Worm (Caenorhabditis elegans) whole organism, young adult: ENCODE results near the gene nlp-1.

ENCODE experiments used
- B0019.2 ChIP-seq: fragments of 200-800 bp; sonication (Bioruptor generic); conservative IDR thresholded peaks from 2 replicates; pipeline ENCODE4 v1.3.6; 2022; ENCODE audit warnings: missing genetic modification reagents, missing genetic modification characterization, missing compliant biosample characterization
- C17E4.6 ChIP-seq: fragments of 200-800 bp; sonication (Bioruptor generic); IDR thresholded peaks from 2 replicates; pipeline ENCODE4 v1.3.6; 2022; ENCODE audit warnings: missing genetic modification reagents, missing genetic modification characterization, missing compliant biosample characterization
- F33H1.4 ChIP-seq: fragments of 200-800 bp; sonication (Bioruptor generic); IDR thresholded peaks from 2 replicates; pipeline ENCODE4 v1.3.6; 2022; ENCODE audit warnings: missing genetic modification reagents, missing genetic modification characterization, missing compliant biosample characterization
- F39B2.1 ChIP-seq: fragments of 200-800 bp; sonication (Bioruptor generic); IDR thresholded peaks from 2 replicates; pipeline ENCODE4 v1.3.6; 2022; ENCODE audit warnings: missing genetic modification reagents, missing genetic modification characterization, missing compliant biosample characterization
- K12H6.12 ChIP-seq: fragments of 200-800 bp; sonication (Bioruptor generic); optimal IDR thresholded peaks from 2 replicates; lab custom pipeline; 2018; ENCODE audit warnings: mild to moderate bottlenecking, missing genetic modification characterization, missing compliant biosample characterization
- T26A5.8 ChIP-seq: sonication (generic microtip); optimal IDR thresholded peaks from 2 replicates; lab custom pipeline; 2016; ENCODE audit warnings: missing genetic modification characterization, missing compliant biosample characterization
- Y53F4B.3 ChIP-seq: fragments of 200-800 bp; sonication (Bioruptor generic); IDR thresholded peaks from 2 replicates; pipeline ENCODE4 v1.3.6; 2022; ENCODE audit warnings: missing genetic modification reagents, missing genetic modification characterization, missing compliant biosample characterization
- Y79H2A.3 ChIP-seq: fragments of 200-800 bp; sonication (Bioruptor generic); conservative IDR thresholded peaks from 2 replicates; pipeline ENCODE4 v1.3.6; 2022; ENCODE audit warnings: missing genetic modification reagents, missing genetic modification characterization, missing compliant biosample characterization
- akir-1 ChIP-seq: fragments of 200-800 bp; sonication (Bioruptor generic); optimal IDR thresholded peaks from 2 replicates; lab custom pipeline; 2018; ENCODE audit warnings: mild to moderate bottlenecking, missing genetic modification characterization, moderate library complexity, missing compliant biosample characterization
- athp-1 ChIP-seq: sonication (generic microtip); optimal IDR thresholded peaks from 2 replicates; lab custom pipeline; 2017; ENCODE audit warnings: mild to moderate bottlenecking, missing genetic modification characterization, missing compliant biosample characterization
- bed-1 ChIP-seq: fragments of 200-800 bp; sonication (Bioruptor generic); IDR thresholded peaks from 2 replicates; pipeline ENCODE4 v1.3.6; 2022; ENCODE audit warnings: missing genetic modification reagents, missing genetic modification characterization, missing compliant biosample characterization
- ccch-3 ChIP-seq: fragments of 200-800 bp; sonication (Bioruptor generic); optimal IDR thresholded peaks from 2 replicates; lab custom pipeline; 2018; ENCODE audit warnings: mild to moderate bottlenecking, missing genetic modification characterization, missing compliant biosample characterization
- ceh-27 ChIP-seq: fragments of 200-800 bp; sonication (Bioruptor generic); optimal IDR thresholded peaks from 2 replicates; lab custom pipeline; 2018; ENCODE audit warnings: mild to moderate bottlenecking, missing genetic modification characterization, moderate library complexity, missing compliant biosample characterization
- ceh-40 ChIP-seq: fragments of 200-800 bp; sonication (Bioruptor generic); IDR thresholded peaks from 2 replicates; pipeline ENCODE4 v1.3.6; 2022; ENCODE audit warnings: missing genetic modification characterization, missing compliant biosample characterization
- die-1 ChIP-seq: sonication (generic microtip); optimal IDR thresholded peaks from 2 replicates; lab custom pipeline; 2016; ENCODE audit warnings: missing genotype, mild to moderate bottlenecking, missing genetic modification characterization, missing compliant biosample characterization
- dox-1 ChIP-seq: fragments of 200-800 bp; sonication (Bioruptor generic); IDR thresholded peaks from 2 replicates; pipeline ENCODE4 v1.3.6; 2022; ENCODE audit warnings: missing genetic modification reagents, missing genetic modification characterization, missing compliant biosample characterization
- egl-44 ChIP-seq: fragments of 200-800 bp; sonication (Bioruptor generic); IDR thresholded peaks from 2 replicates; pipeline ENCODE4 v1.3.6; 2022; ENCODE audit warnings: missing genetic modification reagents, missing genetic modification characterization, missing compliant biosample characterization
- fkh-3 ChIP-seq: sonication (generic microtip); optimal IDR thresholded peaks from 2 replicates; lab custom pipeline; 2016; ENCODE audit warnings: mild to moderate bottlenecking, missing genetic modification characterization, missing compliant biosample characterization
- him-1 ChIP-seq: sonication (generic microtip); optimal IDR thresholded peaks from 2 replicates; lab custom pipeline; 2016; ENCODE audit warnings: missing genotype, missing genetic modification reagents, missing genetic modification characterization, missing compliant biosample characterization
- hmg-1.2 ChIP-seq: fragments of 200-800 bp; sonication (Bioruptor generic); IDR thresholded peaks from 2 replicates; pipeline ENCODE4 v1.3.6; 2022; ENCODE audit warnings: missing genetic modification reagents, missing genetic modification characterization, missing compliant biosample characterization
- lin-40 ChIP-seq: sonication (generic microtip); optimal IDR thresholded peaks from 2 replicates; lab custom pipeline; 2016; ENCODE audit warnings: missing genetic modification characterization, mild to moderate bottlenecking, missing compliant biosample characterization, missing genotype, missing genetic modification reagents
- lsl-1 ChIP-seq: fragments of 200-800 bp; sonication (Bioruptor generic); optimal IDR thresholded peaks from 2 replicates; lab custom pipeline; 2018; ENCODE audit warnings: mild to moderate bottlenecking, missing genetic modification characterization, moderate library complexity, missing compliant biosample characterization
- madf-3 ChIP-seq: fragments of 200-800 bp; sonication (Bioruptor generic); IDR thresholded peaks from 2 replicates; pipeline ENCODE4 v1.3.6; 2022; ENCODE audit warnings: missing genetic modification reagents, missing genetic modification characterization, missing compliant biosample characterization
- madf-8 ChIP-seq: fragments of 200-800 bp; sonication (Bioruptor generic); conservative IDR thresholded peaks from 2 replicates; pipeline ENCODE4 v1.3.6; 2022; ENCODE audit warnings: missing genetic modification reagents, missing genetic modification characterization, missing compliant biosample characterization
- mcd-1 ChIP-seq: fragments of 200-800 bp; sonication (Bioruptor generic); IDR thresholded peaks from 2 replicates; pipeline ENCODE4 v1.3.6; 2022; ENCODE audit warnings: missing genetic modification reagents, missing genetic modification characterization, missing compliant biosample characterization
- nfya-2 ChIP-seq: fragments of 200-800 bp; sonication (Bioruptor generic); IDR thresholded peaks from 2 replicates; pipeline ENCODE4 v1.3.6; 2022; ENCODE audit warnings: missing genetic modification reagents, missing genetic modification characterization, missing compliant biosample characterization
- nfyb-1 ChIP-seq: fragments of 200-800 bp; sonication (Bioruptor generic); IDR thresholded peaks from 2 replicates; pipeline ENCODE4 v1.3.6; 2022; ENCODE audit warnings: missing genetic modification reagents, missing genetic modification characterization, missing compliant biosample characterization
- nhr-80 ChIP-seq: sonication (generic microtip); optimal IDR thresholded peaks from 2 replicates; lab custom pipeline; 2016; ENCODE audit warnings: missing genetic modification characterization, missing compliant biosample characterization
- pha-4 ChIP-seq: fragments of 150-350 bp; sonication (generic microtip); optimal IDR thresholded peaks from 2 replicates; lab custom pipeline; 2014; ENCODE audit warnings: missing biosample characterization, missing genetic modification reagents, missing genetic modification characterization
- sdz-38 ChIP-seq: sonication (generic microtip); optimal IDR thresholded peaks from 2 replicates; lab custom pipeline; 2016; ENCODE audit warnings: missing genotype, missing genetic modification characterization, missing compliant biosample characterization
- sea-2 ChIP-seq: fragments of 200-800 bp; sonication (Bioruptor generic); IDR thresholded peaks from 2 replicates; pipeline ENCODE4 v1.3.6; 2022; ENCODE audit warnings: missing genetic modification characterization, missing compliant biosample characterization
- snpc-1.1 ChIP-seq: sonication (generic microtip); optimal IDR thresholded peaks from 2 replicates; lab custom pipeline; 2017; ENCODE audit warnings: missing genetic modification characterization, mild to moderate bottlenecking, missing compliant biosample characterization, antibody characterized with exemption, moderate library complexity, missing genotype, missing genetic modification reagents; ENCODE audit not compliant: insufficient read depth
- snpc-1.3 ChIP-seq: sonication (generic microtip); optimal IDR thresholded peaks from 2 replicates; lab custom pipeline; 2017; ENCODE audit warnings: missing genetic modification characterization, mild to moderate bottlenecking, missing compliant biosample characterization, antibody characterized with exemption, moderate library complexity, missing genotype, missing genetic modification reagents; ENCODE audit not compliant: insufficient read depth
- unc-130 ChIP-seq: sonication (generic microtip); optimal IDR thresholded peaks from 2 replicates; lab custom pipeline; 2016; ENCODE audit warnings: missing genetic modification reagents, missing genetic modification characterization, missing compliant biosample characterization
- zim-3 ChIP-seq: sonication (generic microtip); optimal IDR thresholded peaks from 2 replicates; lab custom pipeline; 2017; ENCODE audit warnings: mild to moderate bottlenecking, missing genetic modification characterization, moderate library complexity, missing compliant biosample characterization

The nlp-1 gene

DNA sequence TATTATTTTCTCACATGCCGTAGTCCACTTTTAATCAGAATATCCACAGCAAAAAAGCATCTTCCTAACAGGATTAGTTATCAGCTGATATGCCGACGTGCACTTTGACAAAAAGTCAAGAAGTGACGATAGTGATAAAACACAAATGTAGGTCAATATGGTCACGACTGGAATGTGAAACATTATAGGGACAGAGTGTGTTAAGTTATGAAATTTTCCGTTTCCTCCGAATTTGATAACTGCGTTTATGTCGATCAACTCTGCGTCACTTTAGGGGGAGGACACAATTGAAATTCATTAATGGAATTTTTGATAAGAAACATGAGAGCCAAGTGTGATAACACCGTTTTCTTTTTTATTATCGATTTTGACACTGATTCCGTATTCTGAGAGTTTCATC is 1.6 kb downstream of the nlp-1 start, which contains the start of gene aex-4 (continued):
- TF ChIP-seq dox-1 (GFP tag; lab: Robert Waterston, UW): peak; percentile 42; the same call in 1 of the 2 replicates
- TF ChIP-seq Y79H2A.3 (GFP tag; lab: Robert Waterston, UW): no peak
- TF ChIP-seq unc-130 (GFP tag; lab: Kevin White, UChicago): no peak
- peak; percentile 96 for TF ChIP-seq nhr-80 (tag; lab: Kevin White, UChicago)
- TF ChIP-seq snpc-1.1: no peak
- no peak for TF ChIP-seq ceh-27 (GFP tag; lab: Kevin White, UChicago)

DNA sequence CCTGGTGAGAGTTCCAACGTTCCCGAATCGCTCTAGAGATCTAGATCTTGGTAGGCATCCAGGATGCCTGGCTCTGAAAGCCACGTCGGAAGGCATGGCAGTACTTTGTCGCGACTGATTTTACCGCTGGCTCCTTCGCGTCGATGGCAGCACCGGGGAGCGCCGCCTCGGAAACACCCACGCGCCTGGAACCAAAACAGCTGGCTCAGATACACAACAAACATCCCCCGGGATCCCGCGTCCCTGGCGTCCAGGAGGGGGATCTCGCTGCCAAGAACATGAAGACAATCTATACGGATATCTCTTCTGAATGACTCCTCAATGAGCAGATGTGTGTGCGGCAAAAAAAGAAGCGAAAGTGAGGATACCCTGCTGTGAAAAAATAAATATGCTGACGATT is 5.9 kb downstream of the nlp-1 start:
- TF ChIP-seq lsl-1 (GFP tag; lab: Kevin White, UChicago): no peak
- no peak for TF ChIP-seq nfyb-1 (GFP tag; lab: Robert Waterston, UW)
- no peak for TF ChIP-seq madf-3 (GFP tag; lab: Robert Waterston, UW)
- TF ChIP-seq ccch-3 (GFP tag; lab: Kevin White, UChicago): no peak
- TF ChIP-seq hmg-1.2 (GFP tag; lab: Robert Waterston, UW): no peak
- TF ChIP-seq sea-2 (GFP tag; lab: Robert Waterston, UW): no peak
- no peak for TF ChIP-seq C17E4.6 (GFP tag; lab: Robert Waterston, UW)
- TF ChIP-seq F33H1.4 (GFP tag; lab: Robert Waterston, UW): no peak
- no peak for TF ChIP-seq pha-4
- no peak for TF ChIP-seq F39B2.1
- no peak for TF ChIP-seq fkh-3 (tag; lab: Kevin White, UChicago)
- TF ChIP-seq sdz-38 (tag; lab: Kevin White, UChicago): no peak
- no peak for TF ChIP-seq him-1
- no peak for TF ChIP-seq ceh-40
- no peak for TF ChIP-seq mcd-1 (GFP tag; lab: Robert Waterston, UW)
- no peak for TF ChIP-seq die-1
- TF ChIP-seq, all 124 proteins: peak for 0

DNA sequence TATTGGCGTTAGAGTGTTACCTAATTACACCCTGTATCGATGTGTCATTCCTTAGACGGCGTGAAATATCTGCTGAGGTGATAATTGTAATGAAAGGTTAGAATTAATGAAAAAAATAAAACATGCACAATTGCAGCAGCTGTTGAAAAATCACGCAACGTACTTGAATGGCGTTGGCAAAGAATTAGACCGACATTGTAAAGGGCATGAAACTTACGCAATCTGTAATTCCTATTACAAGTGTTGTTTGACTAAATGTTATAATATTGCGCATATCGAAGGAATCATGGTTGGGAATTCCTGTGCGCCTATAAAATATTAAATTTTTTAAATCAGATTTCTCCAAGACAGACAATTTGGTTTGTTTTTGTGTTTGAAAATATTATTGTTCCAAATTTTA is 6.4 kb downstream of the nlp-1 start, which contains the start of gene tag-18:
tag-18 (minus strand) TSS at position 305 of the 400 bp plus-strand sequence.
- TF ChIP-seq athp-1 (tag; lab: Kevin White, UChicago) (no peak), F39B2.1 (no peak), egl-44 (GFP tag; lab: Robert Waterston, UW) (no peak), K12H6.12 (tag; lab: Kevin White, UChicago) (no peak), fkh-3 (tag; lab: Kevin White, UChicago) (no peak), nfya-2 (GFP tag; lab: Robert Waterston, UW) (no peak), madf-8 (GFP tag; lab: Robert Waterston, UW) (no peak), ccch-3 (GFP tag; lab: Kevin White, UChicago) (no peak), B0019.2 (GFP tag; lab: Robert Waterston, UW) (no peak), lsl-1 (GFP tag; lab: Kevin White, UChicago) (no peak), lin-40 (tag; lab: Kevin White, UChicago) (no peak), T26A5.8 (tag; lab: Kevin White, UChicago) (no peak), bed-1 (no peak), zim-3 (tag; lab: Kevin White, UChicago) (no peak)

DNA sequence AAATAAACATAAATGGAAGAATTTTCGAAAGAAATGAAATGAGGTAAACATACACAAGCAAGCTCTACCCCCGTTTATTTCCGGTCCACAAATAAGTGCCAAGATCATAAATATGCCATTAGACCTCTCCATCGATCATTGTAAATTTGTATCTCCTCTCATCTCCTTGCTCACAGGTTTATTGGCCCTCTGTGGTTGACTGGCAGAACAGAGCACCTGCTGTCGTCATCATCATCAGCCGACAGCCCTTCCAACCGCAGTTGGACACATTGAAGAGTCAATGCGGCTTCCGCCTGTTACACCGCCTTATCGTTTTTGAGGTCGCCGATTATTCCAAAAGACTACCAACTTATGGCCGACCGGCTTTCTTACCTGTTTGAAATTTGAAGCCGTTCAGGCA is 11.2 kb downstream of the nlp-1 start:
- TF ChIP-seq nfya-2 (GFP tag; lab: Robert Waterston, UW): no peak
- TF ChIP-seq snpc-1.3 (tag; lab: Kevin White, UChicago): no peak
- TF ChIP-seq B0019.2 (GFP tag; lab: Robert Waterston, UW): no peak
- no peak for TF ChIP-seq akir-1 (GFP tag; lab: Kevin White, UChicago)
- TF ChIP-seq Y53F4B.3 (GFP tag; lab: Robert Waterston, UW): no peak
